Fruit fly (Drosophila melanogaster) whole organism, embryonic: ENCODE results near the gene CG18508.

Experiments
- Adf1 ChIP-seq: fragments of 200-800 bp; sonication (Bioruptor generic); IDR thresholded peaks from 2 replicates; pipeline ENCODE4 v1.3.6; 2022; ENCODE audit warnings: missing biosample characterization, missing genetic modification characterization
- C15 ChIP-seq: fragments of 200-800 bp; sonication (Bioruptor generic); IDR thresholded peaks from 3 replicates; pipeline ENCODE4 v1.3.6; 2022; ENCODE audit warnings: missing biosample characterization, missing genetic modification characterization
- CG10209 ChIP-seq: fragments of 200-800 bp; sonication (Bioruptor generic); optimal IDR thresholded peaks from 3 replicates; lab custom pipeline; 2017; ENCODE audit warnings: missing biosample characterization, mild to moderate bottlenecking, missing genetic modification characterization, missing genetic modification reagents
- CG10959 ChIP-seq: fragments of 200-800 bp; sonication (Bioruptor generic); IDR thresholded peaks from 2 replicates; pipeline ENCODE4 v1.3.6; 2022; ENCODE audit warnings: missing biosample characterization, missing genetic modification characterization
- CG10979 ChIP-seq: fragments of 200-800 bp; sonication (Bioruptor generic); optimal IDR thresholded peaks from 2 replicates; lab custom pipeline; 2018; ENCODE audit warnings: missing biosample characterization, mild to moderate bottlenecking, missing genetic modification characterization, moderate library complexity
- CG11723 ChIP-seq: fragments of 200-800 bp; sonication (Bioruptor generic); optimal IDR thresholded peaks from 2 replicates; lab custom pipeline; 2017; ENCODE audit warnings: missing biosample characterization, mild to moderate bottlenecking, missing genetic modification characterization
- CG12104 ChIP-seq: fragments of 200-800 bp; sonication (Bioruptor generic); optimal IDR thresholded peaks from 3 replicates; lab custom pipeline; 2016; ENCODE audit warnings: missing biosample characterization, missing genetic modification characterization
- CG12769 ChIP-seq: fragments of 200-800 bp; sonication (Bioruptor generic); optimal IDR thresholded peaks from 2 replicates; lab custom pipeline; 2019; ENCODE audit warnings: missing biosample characterization, mild to moderate bottlenecking, missing genetic modification characterization, moderate library complexity
- CG13287 ChIP-seq: fragments of 200-800 bp; sonication (Bioruptor generic); IDR thresholded peaks from 2 replicates; pipeline ENCODE4 v1.3.6; 2022; ENCODE audit warnings: missing biosample characterization, missing genetic modification characterization; ENCODE audit not compliant: partially characterized antibody
- CG13296 ChIP-seq: fragments of 200-800 bp; sonication (Bioruptor generic); optimal IDR thresholded peaks from 3 replicates; lab custom pipeline; 2018; ENCODE audit warnings: missing biosample characterization, mild to moderate bottlenecking, missing genetic modification characterization
- CG15011 ChIP-seq: fragments of 200-800 bp; sonication (Bioruptor generic); optimal IDR thresholded peaks from 3 replicates; lab custom pipeline; 2018; ENCODE audit warnings: missing biosample characterization, mild to moderate bottlenecking, missing genetic modification characterization
- CG17359 ChIP-seq: fragments of 200-800 bp; sonication (Bioruptor generic); optimal IDR thresholded peaks from 3 replicates; lab custom pipeline; 2018; ENCODE audit warnings: missing biosample characterization, mild to moderate bottlenecking, missing genetic modification characterization, moderate library complexity
- CG17612 ChIP-seq: fragments of 200-800 bp; sonication (Bioruptor generic); IDR thresholded peaks from 2 replicates; pipeline ENCODE4 v1.3.6; 2022; ENCODE audit warnings: missing biosample characterization, missing genetic modification characterization
- CG4820 ChIP-seq: fragments of 200-800 bp; sonication (Bioruptor generic); optimal IDR thresholded peaks from 3 replicates; lab custom pipeline; 2016; ENCODE audit warnings: missing biosample characterization, missing genetic modification characterization
- CG6683 ChIP-seq: fragments of 200-800 bp; sonication (Bioruptor generic); optimal IDR thresholded peaks from 2 replicates; lab custom pipeline; 2017; ENCODE audit warnings: missing biosample characterization, mild to moderate bottlenecking, missing genetic modification characterization, missing genetic modification reagents
- CG6689 ChIP-seq: fragments of 200-800 bp; sonication (Bioruptor generic); IDR thresholded peaks from 2 replicates; pipeline ENCODE4 v1.3.6; 2022; ENCODE audit warnings: missing biosample characterization, missing genetic modification characterization
- CG6813 ChIP-seq: fragments of 200-800 bp; sonication (Bioruptor generic); optimal IDR thresholded peaks from 2 replicates; lab custom pipeline; 2017; ENCODE audit warnings: missing biosample characterization, missing genetic modification characterization, mild to moderate bottlenecking, moderate library complexity, missing genetic modification reagents
- CG7271 ChIP-seq: fragments of 200-800 bp; sonication (Bioruptor generic); optimal IDR thresholded peaks from 2 replicates; lab custom pipeline; 2018; ENCODE audit warnings: missing biosample characterization, mild to moderate bottlenecking, missing genetic modification characterization, moderate library complexity
- CG7556 ChIP-seq: fragments of 200-800 bp; sonication (Bioruptor generic); optimal IDR thresholded peaks from 2 replicates; lab custom pipeline; 2017; ENCODE audit warnings: missing biosample characterization, mild to moderate bottlenecking, missing genetic modification characterization
- CG7745 ChIP-seq: fragments of 200-800 bp; sonication (Bioruptor generic); optimal IDR thresholded peaks from 2 replicates; lab custom pipeline; 2018; ENCODE audit warnings: missing biosample characterization, mild to moderate bottlenecking, missing genetic modification characterization, moderate library complexity
- Camta ChIP-seq: fragments of 200-800 bp; sonication (Bioruptor generic); optimal IDR thresholded peaks from 2 replicates; lab custom pipeline; 2016; ENCODE audit warnings: missing biosample characterization, missing genetic modification characterization
- CkIIα-i1 ChIP-seq: fragments of 200-800 bp; sonication (Bioruptor generic); IDR thresholded peaks from 2 replicates; pipeline ENCODE4 v1.3.6; 2022; ENCODE audit warnings: missing biosample characterization, missing genetic modification characterization
- D19B ChIP-seq: fragments of 200-800 bp; sonication (Bioruptor generic); optimal IDR thresholded peaks from 2 replicates; lab custom pipeline; 2017; ENCODE audit warnings: missing biosample characterization, mild to moderate bottlenecking, missing genetic modification characterization
- E2f1 ChIP-seq: fragments of 200-800 bp; sonication (Bioruptor generic); IDR thresholded peaks from 2 replicates; pipeline ENCODE4 v1.3.6; 2022; ENCODE audit warnings: missing biosample characterization, missing genetic modification characterization
- Hsf ChIP-seq: fragments of 200-800 bp; sonication (Bioruptor generic); optimal IDR thresholded peaks from 3 replicates; lab custom pipeline; 2016; ENCODE audit warnings: missing biosample characterization, missing genetic modification characterization
- Meics ChIP-seq: fragments of 200-800 bp; sonication (Bioruptor generic); optimal IDR thresholded peaks from 2 replicates; lab custom pipeline; 2017; ENCODE audit warnings: missing biosample characterization, mild to moderate bottlenecking, missing genetic modification characterization
- NC2β ChIP-seq: fragments of 200-800 bp; sonication (Bioruptor generic); optimal IDR thresholded peaks from 2 replicates; lab custom pipeline; 2016; ENCODE audit warnings: missing biosample characterization, missing genetic modification characterization
- Nf-YB ChIP-seq: fragments of 200-800 bp; sonication (Bioruptor generic); optimal IDR thresholded peaks from 3 replicates; lab custom pipeline; 2019; ENCODE audit warnings: missing biosample characterization, mild to moderate bottlenecking, missing genetic modification characterization, moderate library complexity
- Oaz ChIP-seq: fragments of 200-800 bp; sonication (Bioruptor generic); IDR thresholded peaks from 2 replicates; pipeline ENCODE4 v1.3.6; 2022; ENCODE audit warnings: missing biosample characterization, missing genetic modification characterization
- Optix ChIP-seq: fragments of 200-800 bp; sonication (Bioruptor generic); IDR thresholded peaks from 3 replicates; pipeline ENCODE4 v1.3.6; 2022; ENCODE audit warnings: missing biosample characterization, missing genetic modification characterization
- Poxn ChIP-seq: fragments of 200-800 bp; sonication (Bioruptor generic); IDR thresholded peaks from 2 replicates; pipeline ENCODE4 v1.3.6; 2022; ENCODE audit warnings: missing biosample characterization, missing genetic modification characterization
- YL-1 ChIP-seq: fragments of 200-800 bp; sonication (Bioruptor generic); optimal IDR thresholded peaks from 3 replicates; lab custom pipeline; 2017; ENCODE audit warnings: missing biosample characterization, mild to moderate bottlenecking, missing genetic modification characterization
- amos ChIP-seq: fragments of 200-800 bp; sonication (Bioruptor generic); IDR thresholded peaks from 2 replicates; pipeline ENCODE4 v1.3.6; 2022; ENCODE audit warnings: missing biosample characterization, missing genetic modification characterization; ENCODE audit not compliant: partially characterized antibody
- ara ChIP-seq: fragments of 200-800 bp; sonication (Bioruptor generic); IDR thresholded peaks from 2 replicates; pipeline ENCODE4 v1.3.6; 2022; ENCODE audit warnings: missing biosample characterization, missing genetic modification characterization
- ase ChIP-seq: fragments of 200-800 bp; sonication (Bioruptor generic); IDR thresholded peaks from 3 replicates; pipeline ENCODE4 v1.3.6; 2022; ENCODE audit warnings: missing biosample characterization, missing genetic modification characterization
- caup ChIP-seq: fragments of 200-800 bp; sonication (Bioruptor generic); optimal IDR thresholded peaks from 3 replicates; lab custom pipeline; 2017; ENCODE audit warnings: missing biosample characterization, mild to moderate bottlenecking, missing genetic modification characterization, moderate library complexity; ENCODE audit not compliant: severe bottlenecking
- cg ChIP-seq: fragments of 200-800 bp; sonication (Bioruptor generic); optimal IDR thresholded peaks from 3 replicates; lab custom pipeline; 2019; ENCODE audit warnings: missing biosample characterization, mild to moderate bottlenecking, missing genetic modification characterization, moderate library complexity
- chinmo ChIP-seq: fragments of 200-800 bp; sonication (Bioruptor generic); IDR thresholded peaks from 4 replicates; pipeline ENCODE4 v1.3.6; 2022; ENCODE audit warnings: missing biosample characterization, missing genetic modification characterization; ENCODE audit not compliant: partially characterized antibody
- ci ChIP-seq: fragments of 200-800 bp; sonication (Bioruptor generic); IDR thresholded peaks from 3 replicates; pipeline ENCODE4 v1.3.6; 2022; ENCODE audit warnings: missing biosample characterization, missing genetic modification characterization
- dpn ChIP-seq, 2 experiments: fragments of 200-800 bp; sonication (Bioruptor generic); optimal IDR thresholded peaks; 3 replicates each; lab custom pipeline; 2016; ENCODE audit warnings: missing biosample characterization in 2 of 2, missing genetic modification characterization in 2 of 2
- esg ChIP-seq: fragments of 200-800 bp; sonication (Bioruptor generic); conservative IDR thresholded peaks from 2 replicates; pipeline ENCODE4 v1.3.6; 2022; ENCODE audit warnings: missing biosample characterization, missing genetic modification characterization
- gsb ChIP-seq: fragments of 200-800 bp; sonication (Bioruptor generic); IDR thresholded peaks from 2 replicates; pipeline ENCODE4 v1.3.6; 2022; ENCODE audit warnings: missing biosample characterization, missing genetic modification characterization
- hbn ChIP-seq: fragments of 200-800 bp; sonication (Bioruptor generic); IDR thresholded peaks from 2 replicates; pipeline ENCODE4 v1.3.6; 2022; ENCODE audit warnings: missing biosample characterization, missing genetic modification characterization; ENCODE audit not compliant: partially characterized antibody
- nom ChIP-seq: fragments of 200-800 bp; sonication (Bioruptor generic); optimal IDR thresholded peaks from 2 replicates; lab custom pipeline; 2017; ENCODE audit warnings: missing biosample characterization, missing genetic modification characterization, mild to moderate bottlenecking, moderate library complexity, missing genetic modification reagents
- sc ChIP-seq, 3 experiments: fragments of >200 bp in 2 of 3; fragments of 200-800 bp in 1 of 3; sonication (Bioruptor generic) in 1 of 3; optimal IDR thresholded peaks; 2 replicates in 2 of 3; 3 replicates in 1 of 3; lab custom pipeline; 2017; ENCODE audit warnings: mild to moderate bottlenecking in 1 of 3, missing biosample characterization in 1 of 3, missing genetic modification characterization in 1 of 3, missing genetic modification reagents in 1 of 3
- sd ChIP-seq: fragments of 200-800 bp; sonication (Bioruptor generic); optimal IDR thresholded peaks from 3 replicates; lab custom pipeline; 2018; ENCODE audit warnings: missing biosample characterization, mild to moderate bottlenecking, missing genetic modification characterization, moderate library complexity
- sna ChIP-seq: fragments of 200-800 bp; sonication (Bioruptor generic); IDR thresholded peaks from 2 replicates; pipeline ENCODE4 v1.3.6; 2022; ENCODE audit warnings: missing biosample characterization, missing genetic modification characterization; ENCODE audit not compliant: partially characterized antibody
- sug ChIP-seq: fragments of 200-800 bp; optimal IDR thresholded peaks from 2 replicates; lab custom pipeline; 2019; ENCODE audit warnings: missing biosample characterization, mild to moderate bottlenecking, missing genetic modification characterization, moderate library complexity
- tap ChIP-seq: fragments of 200-800 bp; optimal IDR thresholded peaks from 3 replicates; lab custom pipeline; 2019; ENCODE audit warnings: missing biosample characterization, mild to moderate bottlenecking, missing genetic modification characterization, moderate library complexity
- zf30C ChIP-seq: fragments of 200-800 bp; sonication (Bioruptor generic); optimal IDR thresholded peaks from 3 replicates; lab custom pipeline; 2018; ENCODE audit warnings: missing biosample characterization, mild to moderate bottlenecking, missing genetic modification characterization

The CG18508 gene

dm6 chrX:3173072-3173471 is at the start of gene CG18508 (continued):
- TF ChIP-seq cg (GFP tag; lab: Kevin White, UChicago), result no peak
- no peak for TF ChIP-seq CkIIα-i1
- no peak for TF ChIP-seq Optix (GFP tag; lab: Robert Waterston, UW)
- TF ChIP-seq CG17612, result no peak
- TF ChIP-seq CG7271 (tag; lab: Kevin White, UChicago), result no peak
- no peak for TF ChIP-seq CG12769 (tag; lab: Kevin White, UChicago)
- TF ChIP-seq C15, result no peak
- TF ChIP-seq ara (GFP tag; lab: Robert Waterston, UW), result no peak
- no peak for TF ChIP-seq esg (GFP tag; lab: Robert Waterston, UW)
- TF ChIP-seq Poxn (GFP tag; lab: Robert Waterston, UW), result no peak
- TF ChIP-seq sna, result no peak
- peak; percentile 6 for TF ChIP-seq CG17359 (tag; lab: Kevin White, UChicago)
- TF ChIP-seq CG10959, result peak; percentile 90
- no peak for TF ChIP-seq sug (tag; lab: Kevin White, UChicago)
- TF ChIP-seq CG6813 (GFP tag; lab: Kevin White, UChicago), result no peak
- peak; percentile 17 for TF ChIP-seq Hsf
- TF ChIP-seq CG12104 (GFP tag; lab: Kevin White, UChicago), result no peak
- TF ChIP-seq CG13287 (GFP tag; lab: Robert Waterston, UW), result peak; percentile 24; the same call in 1 of the 2 replicates
- TF ChIP-seq sd (tag; lab: Kevin White, UChicago), result peak; percentile 16
- TF ChIP-seq Adf1, result no peak
- TF ChIP-seq CG10209, result no peak
- TF ChIP-seq chinmo, result 0 out of 4 replicates have a peak, but pooled peaks have one; percentile 42
- no peak for TF ChIP-seq Oaz (GFP tag; lab: Robert Waterston, UW)
- TF ChIP-seq zf30C (GFP tag; lab: Kevin White, UChicago), result peak; percentile 29
- no peak for TF ChIP-seq CG11723 (GFP tag; lab: Kevin White, UChicago)
- no peak for TF ChIP-seq CG7745 (tag; lab: Kevin White, UChicago)
- TF ChIP-seq CG10979 (tag; lab: Kevin White, UChicago), result no peak
- no peak for TF ChIP-seq dpn (GFP tag; optimal IDR thresholded peaks at IDR 0.05; lab: Kevin White, UChicago)
- peak; percentile 1 for TF ChIP-seq Meics (GFP tag; lab: Kevin White, UChicago)
- no peak for TF ChIP-seq CG7556 (GFP tag; lab: Kevin White, UChicago)
- no peak for TF ChIP-seq YL-1 (GFP tag; lab: Kevin White, UChicago)
- no peak for TF ChIP-seq CG15011 (GFP tag; lab: Kevin White, UChicago)
- TF ChIP-seq E2f1, result no peak
- no peak for TF ChIP-seq Nf-YB (GFP tag; lab: Kevin White, UChicago)
- TF ChIP-seq CG4820 (GFP tag; lab: Kevin White, UChicago), result no peak
- no peak for TF ChIP-seq tap
- no peak for TF ChIP-seq ci (GFP tag; lab: Robert Waterston, UW)
- TF ChIP-seq sc (optimal IDR thresholded peaks at IDR 0.05; lab: Kevin White, UChicago), result no peak
- TF ChIP-seq sc (GFP tag; optimal IDR thresholded peaks at IDR 0.05; lab: Kevin White, UChicago), result no peak
- TF ChIP-seq caup (GFP tag; lab: Kevin White, UChicago), result no peak
- no peak for TF ChIP-seq D19B
- no peak for TF ChIP-seq CG6683
- TF ChIP-seq ase (GFP tag; lab: Robert Waterston, UW), result no peak
- TF ChIP-seq hbn (GFP tag; lab: Robert Waterston, UW), result no peak
- no peak for TF ChIP-seq NC2β (GFP tag; lab: Kevin White, UChicago)
- peak; percentile 51 for TF ChIP-seq amos
- no peak for TF ChIP-seq nom (GFP tag; lab: Kevin White, UChicago)
- no peak for TF ChIP-seq CG6689 (GFP tag; lab: Robert Waterston, UW)
- TF ChIP-seq Camta, result no peak
- TF ChIP-seq CG13296 (GFP tag; lab: Kevin White, UChicago), result no peak
- no peak for TF ChIP-seq gsb (GFP tag; lab: Robert Waterston, UW)
